Fruit fly (Drosophila melanogaster) S2 (cell line): ENCODE data around the gene Dif.

Source experiments
- CG8478 ChIP-seq: fragments of >200 bp; optimal IDR thresholded peaks from 2 replicates; lab custom pipeline; 2018
- CTCF ChIP-seq, 2 experiments: fragments of >200 bp; optimal IDR thresholded peaks; 2 replicates each; lab custom pipeline; 2018

DNA sequence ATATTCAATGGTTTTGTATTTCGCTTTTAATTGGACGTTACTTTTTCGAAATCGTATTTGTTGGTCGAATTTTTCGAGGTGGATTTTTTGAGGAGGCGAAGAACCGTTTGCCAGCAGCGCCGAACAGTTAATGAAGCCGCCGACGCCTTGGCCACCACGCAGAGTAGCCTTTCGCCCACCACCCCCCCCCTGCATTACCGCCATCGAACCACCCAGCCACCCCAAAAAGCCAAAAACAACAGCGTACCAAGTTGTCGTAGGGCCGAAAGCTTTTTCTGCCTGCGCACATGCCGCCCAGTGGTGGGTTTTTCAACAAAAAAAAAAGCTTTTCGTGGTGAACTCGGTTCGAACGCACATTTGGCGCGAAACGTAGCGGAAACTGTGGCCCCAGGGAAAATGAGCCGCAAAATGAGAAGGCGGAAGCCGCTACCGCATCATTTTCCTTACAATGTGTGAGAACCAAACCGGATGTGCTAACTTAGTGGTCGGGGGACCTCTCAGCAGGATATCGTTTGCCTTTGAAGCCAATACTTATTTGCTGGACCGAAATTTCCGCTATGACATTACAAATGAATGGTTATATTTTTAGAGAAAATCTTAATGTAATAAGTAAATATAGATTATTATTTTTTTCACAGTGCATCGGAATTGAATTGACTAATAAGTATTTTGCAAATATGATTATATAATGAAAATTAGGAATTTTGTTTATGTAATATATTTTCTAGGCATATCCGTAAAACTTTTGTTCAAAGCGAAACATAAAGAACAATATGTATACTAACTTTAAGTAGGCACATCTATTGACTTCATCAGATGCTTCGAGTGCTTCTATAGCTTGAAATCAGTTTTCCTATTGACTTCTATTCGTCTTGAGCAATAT lies at the start of gene Dif, which contains the start of gene CG5043:
- no peak for TF ChIP-seq CTCF (optimal IDR thresholded peaks at IDR 0.05; lab: Kevin White, UChicago)
- TF ChIP-seq CG8478 (lab: Kevin White, UChicago), result no peak
